Fruit fly (Drosophila melanogaster) whole organism, embryonic: Measurements from ENCODE around the gene CG33172.

Experiments
- B-H1 ChIP-seq: fragments of 200-800 bp; sonication (Bioruptor generic); IDR thresholded peaks from 3 replicates; pipeline ENCODE4 v1.3.6; 2022; ENCODE audit warnings: missing biosample characterization, missing genetic modification characterization
- Bdp1 ChIP-seq: fragments of 200-800 bp; sonication (Bioruptor generic); optimal IDR thresholded peaks from 3 replicates; lab custom pipeline; 2016; ENCODE audit warnings: missing biosample characterization, missing genetic modification characterization
- Bteb2 ChIP-seq: fragments of 200-800 bp; sonication (Bioruptor generic); optimal IDR thresholded peaks from 2 replicates; lab custom pipeline; 2016; ENCODE audit warnings: missing biosample characterization, missing genetic modification characterization
- CG10267 ChIP-seq: fragments of 200-800 bp; sonication (Bioruptor generic); optimal IDR thresholded peaks from 2 replicates; lab custom pipeline; 2018; ENCODE audit warnings: missing biosample characterization, mild to moderate bottlenecking, missing genetic modification characterization, moderate library complexity
- CG10543 ChIP-seq: fragments of 200-800 bp; sonication (Bioruptor generic); optimal IDR thresholded peaks from 3 replicates; lab custom pipeline; 2017; ENCODE audit warnings: missing biosample characterization, mild to moderate bottlenecking, missing genetic modification characterization, moderate library complexity
- CG10565 ChIP-seq: fragments of 200-800 bp; sonication (Bioruptor generic); optimal IDR thresholded peaks from 3 replicates; lab custom pipeline; 2016; ENCODE audit warnings: missing biosample characterization, mild to moderate bottlenecking, missing genetic modification characterization
- CG12769 ChIP-seq: fragments of 200-800 bp; sonication (Bioruptor generic); optimal IDR thresholded peaks from 2 replicates; lab custom pipeline; 2019; ENCODE audit warnings: missing biosample characterization, mild to moderate bottlenecking, missing genetic modification characterization, moderate library complexity
- CG14050 ChIP-seq: fragments of 200-800 bp; sonication (Bioruptor generic); IDR thresholded peaks from 3 replicates; pipeline ENCODE4 v1.3.6; 2022; ENCODE audit warnings: missing biosample characterization, missing genetic modification characterization
- CG15269 ChIP-seq: fragments of 200-800 bp; sonication (Bioruptor generic); optimal IDR thresholded peaks from 2 replicates; lab custom pipeline; 2018; ENCODE audit warnings: missing biosample characterization, mild to moderate bottlenecking, missing genetic modification characterization, moderate library complexity
- CG17568 ChIP-seq: fragments of 200-800 bp; sonication (Bioruptor generic); optimal IDR thresholded peaks from 2 replicates; lab custom pipeline; 2018; ENCODE audit warnings: missing biosample characterization, mild to moderate bottlenecking, missing genetic modification characterization, moderate library complexity
- CG30403 ChIP-seq: fragments of 200-800 bp; sonication (Bioruptor generic); optimal IDR thresholded peaks from 3 replicates; lab custom pipeline; 2016; ENCODE audit warnings: missing biosample characterization, missing genetic modification characterization
- CG4360 ChIP-seq: fragments of 200-800 bp; sonication (Bioruptor generic); IDR thresholded peaks from 2 replicates; pipeline ENCODE4 v1.3.6; 2022; ENCODE audit warnings: missing biosample characterization, missing genetic modification characterization
- CG6254 ChIP-seq: fragments of 200-800 bp; sonication (Bioruptor generic); optimal IDR thresholded peaks from 3 replicates; lab custom pipeline; 2017; ENCODE audit warnings: mild to moderate bottlenecking, missing biosample characterization, missing genetic modification reagents, missing genetic modification characterization
- CG7271 ChIP-seq: fragments of 200-800 bp; sonication (Bioruptor generic); optimal IDR thresholded peaks from 2 replicates; lab custom pipeline; 2018; ENCODE audit warnings: missing biosample characterization, mild to moderate bottlenecking, missing genetic modification characterization, moderate library complexity
- CG7745 ChIP-seq: fragments of 200-800 bp; sonication (Bioruptor generic); optimal IDR thresholded peaks from 2 replicates; lab custom pipeline; 2018; ENCODE audit warnings: missing biosample characterization, mild to moderate bottlenecking, missing genetic modification characterization, moderate library complexity
- CG8765 ChIP-seq: fragments of 200-800 bp; sonication (Bioruptor generic); IDR thresholded peaks from 2 replicates; pipeline ENCODE4 v1.3.6; 2022; ENCODE audit warnings: missing biosample characterization, missing genetic modification characterization
- CG8924 ChIP-seq: fragments of 200-800 bp; optimal IDR thresholded peaks from 3 replicates; lab custom pipeline; 2019; ENCODE audit warnings: missing biosample characterization, mild to moderate bottlenecking, missing genetic modification characterization, moderate library complexity
- CG9876 ChIP-seq: fragments of 200-800 bp; sonication (Bioruptor generic); optimal IDR thresholded peaks from 2 replicates; lab custom pipeline; 2016; ENCODE audit warnings: missing biosample characterization, missing genetic modification characterization
- D19B ChIP-seq: fragments of 200-800 bp; sonication (Bioruptor generic); optimal IDR thresholded peaks from 2 replicates; lab custom pipeline; 2017; ENCODE audit warnings: missing biosample characterization, mild to moderate bottlenecking, missing genetic modification characterization
- Fer1 ChIP-seq: fragments of 200-800 bp; sonication (Bioruptor generic); optimal IDR thresholded peaks from 2 replicates; lab custom pipeline; 2017; ENCODE audit warnings: missing biosample characterization, mild to moderate bottlenecking, missing genetic modification characterization
- H2.0 ChIP-seq: fragments of 200-800 bp; sonication (Bioruptor generic); IDR thresholded peaks from 2 replicates; pipeline ENCODE4 v1.3.6; 2022; ENCODE audit warnings: missing biosample characterization, missing genetic modification characterization
- Hr51 ChIP-seq, 2 experiments: fragments of 200-800 bp; sonication (Bioruptor generic); optimal IDR thresholded peaks; 2 replicates in 1 of 2; 3 replicates in 1 of 2; lab custom pipeline; 2016 to 2018; ENCODE audit warnings: missing biosample characterization in 2 of 2, missing genetic modification characterization in 2 of 2, mild to moderate bottlenecking in 1 of 2, moderate library complexity in 1 of 2
- Lpt ChIP-seq: fragments of >200 bp; optimal IDR thresholded peaks from 2 replicates; lab custom pipeline; 2018; ENCODE audit warnings: missing biosample characterization, missing genetic modification characterization
- Neu2 ChIP-seq: fragments of 200-800 bp; sonication (Bioruptor generic); optimal IDR thresholded peaks from 3 replicates; lab custom pipeline; 2016; ENCODE audit warnings: missing biosample characterization, missing genetic modification characterization, borderline replicate concordance
- Oaz ChIP-seq: fragments of 200-800 bp; sonication (Bioruptor generic); IDR thresholded peaks from 2 replicates; pipeline ENCODE4 v1.3.6; 2022; ENCODE audit warnings: missing biosample characterization, missing genetic modification characterization
- Trl ChIP-seq, 3 experiments: fragments of >200 bp in 2 of 3; fragments of 200-800 bp in 1 of 3; sonication (Bioruptor generic) in 1 of 3; optimal IDR thresholded peaks; 2 replicates in 1 of 3; 3 replicates in 2 of 3; lab custom pipeline; 2016 to 2017; ENCODE audit warnings: missing biosample characterization in 1 of 3, missing genetic modification characterization in 1 of 3
- abd-A ChIP-seq: fragments of 200-800 bp; sonication (Bioruptor generic); optimal IDR thresholded peaks from 3 replicates; lab custom pipeline; 2019; ENCODE audit warnings: missing biosample characterization, mild to moderate bottlenecking, missing genetic modification characterization, moderate library complexity
- bcd ChIP-seq: fragments of 200-800 bp; sonication (Bioruptor generic); optimal IDR thresholded peaks from 2 replicates; lab custom pipeline; 2017; ENCODE audit warnings: missing biosample characterization, mild to moderate bottlenecking, missing genetic modification characterization
- bowl ChIP-seq: fragments of 200-800 bp; sonication (Bioruptor generic); IDR thresholded peaks from 2 replicates; pipeline ENCODE4 v1.3.6; 2022; ENCODE audit warnings: missing biosample characterization, missing genetic modification characterization
- br ChIP-seq: fragments of >200 bp; optimal IDR thresholded peaks from 2 replicates; lab custom pipeline; 2017
- cas ChIP-seq: fragments of 200-800 bp; sonication (Bioruptor generic); IDR thresholded peaks from 2 replicates; pipeline ENCODE4 v1.3.6; 2022; ENCODE audit warnings: missing biosample characterization, missing genetic modification characterization
- croc ChIP-seq: fragments of 200-800 bp; sonication (Bioruptor generic); conservative IDR thresholded peaks from 3 replicates; pipeline ENCODE4 v1.3.6; 2022; ENCODE audit warnings: missing biosample characterization, missing genetic modification characterization
- ems ChIP-seq: fragments of 200-800 bp; sonication (Bioruptor generic); optimal IDR thresholded peaks from 3 replicates; lab custom pipeline; 2016; ENCODE audit warnings: missing biosample characterization, missing genetic modification characterization
- ewg ChIP-seq: fragments of 200-800 bp; sonication (Bioruptor generic); optimal IDR thresholded peaks from 3 replicates; lab custom pipeline; 2017; ENCODE audit warnings: mild to moderate bottlenecking, missing biosample characterization, missing genetic modification reagents, missing genetic modification characterization
- fd64A ChIP-seq: fragments of 200-800 bp; sonication (Bioruptor generic); optimal IDR thresholded peaks from 3 replicates; lab custom pipeline; 2018; ENCODE audit warnings: missing biosample characterization, mild to moderate bottlenecking, missing genetic modification characterization
- fu2 ChIP-seq: fragments of 200-800 bp; sonication (Bioruptor generic); optimal IDR thresholded peaks from 2 replicates; lab custom pipeline; 2016; ENCODE audit warnings: missing biosample characterization, missing genetic modification characterization
- hkb ChIP-seq, 2 experiments: fragments of 200-800 bp in 1 of 2; fragments of >200 bp in 1 of 2; sonication (Bioruptor generic) in 1 of 2; IDR thresholded peaks in 1 of 2; optimal IDR thresholded peaks in 1 of 2; 2 replicates each; pipeline versions ENCODE4 v1.3.6 to Lab custom; 2017 to 2022; ENCODE audit warnings: missing biosample characterization in 1 of 2, missing genetic modification characterization in 1 of 2
- lmd ChIP-seq: fragments of 200-800 bp; sonication (Bioruptor generic); IDR thresholded peaks from 2 replicates; pipeline ENCODE4 v1.3.6; 2022; ENCODE audit warnings: missing biosample characterization, missing genetic modification characterization
- lola ChIP-seq, 3 experiments: fragments of >200 bp in 2 of 3; fragments of 200-800 bp in 1 of 3; sonication (Bioruptor generic) in 1 of 3; optimal IDR thresholded peaks; 2 replicates each; lab custom pipeline; 2017 to 2019; ENCODE audit warnings: missing biosample characterization in 3 of 3, missing genetic modification characterization in 3 of 3, mild to moderate bottlenecking in 1 of 3, moderate library complexity in 1 of 3
- onecut ChIP-seq: fragments of 200-800 bp; sonication (Bioruptor generic); IDR thresholded peaks from 2 replicates; pipeline ENCODE4 v1.3.6; 2022; ENCODE audit warnings: missing biosample characterization, missing genetic modification characterization
- peb ChIP-seq: fragments of 200-800 bp; sonication (Bioruptor generic); IDR thresholded peaks from 2 replicates; pipeline ENCODE4 v1.3.6; 2022; ENCODE audit warnings: missing biosample characterization, missing genetic modification characterization
- ranshi ChIP-seq: fragments of 200-800 bp; sonication (Bioruptor generic); IDR thresholded peaks from 2 replicates; pipeline ENCODE4 v1.3.6; 2022; ENCODE audit warnings: missing biosample characterization, missing genetic modification characterization
- sim ChIP-seq: fragments of 200-800 bp; sonication (Bioruptor generic); IDR thresholded peaks from 2 replicates; pipeline ENCODE4 v1.3.6; 2022; ENCODE audit warnings: missing biosample characterization, missing genetic modification characterization
- slou ChIP-seq: fragments of 200-800 bp; sonication (Bioruptor generic); optimal IDR thresholded peaks from 3 replicates; lab custom pipeline; 2016; ENCODE audit warnings: missing biosample characterization, missing genetic modification characterization
- sna ChIP-seq: fragments of 200-800 bp; sonication (Bioruptor generic); IDR thresholded peaks from 2 replicates; pipeline ENCODE4 v1.3.6; 2022; ENCODE audit warnings: missing biosample characterization, missing genetic modification characterization; ENCODE audit not compliant: partially characterized antibody
- sqz ChIP-seq: fragments of 200-800 bp; sonication (Bioruptor generic); optimal IDR thresholded peaks from 3 replicates; lab custom pipeline; 2018; ENCODE audit warnings: missing biosample characterization, mild to moderate bottlenecking, missing genetic modification characterization
- ttk ChIP-seq: fragments of 200-800 bp; sonication (Bioruptor generic); IDR thresholded peaks from 2 replicates; pipeline ENCODE4 v2.1.2; 2022; ENCODE audit warnings: missing biosample characterization, missing genetic modification characterization
- z ChIP-seq: fragments of 200-800 bp; sonication (Bioruptor generic); IDR thresholded peaks from 3 replicates; pipeline ENCODE4 v1.3.6; 2022; ENCODE audit warnings: missing biosample characterization, missing genetic modification characterization

The CG33172 gene

DNA sequence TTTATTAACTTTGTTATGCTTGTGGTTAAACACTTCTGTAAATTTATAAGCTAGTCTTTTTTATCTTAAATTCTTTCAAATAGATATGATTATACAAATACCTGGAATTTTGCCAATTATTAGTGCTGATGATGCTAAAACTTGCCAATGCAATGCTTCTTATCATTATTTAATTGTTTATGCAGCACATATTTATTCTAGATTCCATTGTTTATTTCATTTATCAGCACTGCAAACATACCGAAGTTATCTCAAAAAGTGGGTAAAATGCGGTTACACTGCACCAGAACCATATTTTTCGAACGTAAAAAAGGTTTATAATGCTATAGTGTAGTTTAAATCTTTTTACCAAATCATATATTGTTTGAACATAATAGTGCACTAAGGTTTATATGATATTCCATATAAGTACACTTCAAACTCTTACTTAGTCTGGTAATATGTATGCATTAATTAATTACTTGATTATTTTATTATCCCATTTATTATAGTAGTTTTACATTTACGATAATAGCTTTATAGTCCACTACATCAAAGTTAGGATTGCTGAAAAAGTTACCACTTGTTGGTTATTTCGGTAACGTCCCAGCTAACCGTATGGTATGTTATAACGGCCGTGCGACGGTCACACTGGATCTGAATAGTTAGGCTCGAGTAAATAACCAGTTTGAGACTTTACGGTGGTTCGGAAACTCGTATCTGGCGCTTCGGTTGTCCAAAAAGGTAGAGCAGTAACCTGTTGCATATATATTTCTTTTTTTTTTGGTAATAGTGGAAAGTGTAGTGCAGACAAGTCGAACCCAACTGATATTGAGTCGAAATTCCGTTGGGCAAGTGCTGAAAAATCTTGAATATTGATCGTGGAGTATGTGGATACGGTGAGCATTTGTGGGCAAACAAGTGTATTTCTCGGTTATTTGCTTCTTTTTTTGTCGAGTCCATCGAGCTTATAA is 19.0 kb downstream of the CG33172 start, which contains the start of gene Rhp (continued):
- TF ChIP-seq Trl (optimal IDR thresholded peaks at IDR 0.05; lab: Kevin White, UChicago) (no peak), Trl (GFP tag; optimal IDR thresholded peaks at IDR 0.05; lab: Kevin White, UChicago) (no peak), CG14050 (0 out of 3 replicates have a peak, but pooled peaks have one; percentile 9), slou (GFP tag; lab: Kevin White, UChicago) (no peak), CG8765 (GFP tag; lab: Robert Waterston, UW) (no peak), CG6254 (peak; percentile 6), Lpt (GFP tag; lab: Kevin White, UChicago) (no peak), fd64A (peak; percentile 35), Bdp1 (GFP tag; lab: Kevin White, UChicago) (no peak), Fer1 (peak; percentile 66), lola (GFP tag; optimal IDR thresholded peaks at IDR 0.05; lab: Kevin White, UChicago) (peak in 1 of 3 experiments; percentile 23), bowl (no peak), sqz (GFP tag; lab: Kevin White, UChicago) (peak; percentile 58), CG30403 (GFP tag; lab: Kevin White, UChicago) (no peak), CG7745 (no peak), Oaz (no peak), B-H1 (no peak; the same call in 2 of the 3 replicates), H2.0 (GFP tag; lab: Robert Waterston, UW) (no peak), CG17568 (GFP tag; lab: Kevin White, UChicago) (no peak), cas (GFP tag; lab: Robert Waterston, UW) (no peak), z (GFP tag; lab: Robert Waterston, UW) (no peak), peb (GFP tag; lab: Robert Waterston, UW) (no peak), D19B (GFP tag; lab: Kevin White, UChicago) (no peak), CG15269 (tag; lab: Kevin White, UChicago) (peak; percentile 47), ranshi (GFP tag; lab: Robert Waterston, UW) (no peak), sim (GFP tag; lab: Robert Waterston, UW) (no peak), CG12769 (tag; lab: Kevin White, UChicago) (no peak), ems (GFP tag; lab: Kevin White, UChicago) (no peak), CG7271 (tag; lab: Kevin White, UChicago) (no peak), CG8924 (tag; lab: Kevin White, UChicago) (peak; percentile 33), CG10267 (tag; lab: Kevin White, UChicago) (no peak), Hr51 (GFP tag; optimal IDR thresholded peaks at IDR 0.05; lab: Kevin White, UChicago) (no peak), lmd (GFP tag; lab: Robert Waterston, UW) (no peak), onecut (GFP tag; lab: Robert Waterston, UW) (peak; percentile 49), bcd (GFP tag; lab: Kevin White, UChicago) (no peak), CG10565 (GFP tag; lab: Kevin White, UChicago) (no peak), CG10543 (GFP tag; lab: Kevin White, UChicago) (peak; percentile 56), CG4360 (GFP tag; lab: Robert Waterston, UW) (no peak), abd-A (tag; lab: Kevin White, UChicago) (no peak), ttk (GFP tag; lab: Robert Waterston, UW) (no peak), br (lab: Kevin White, UChicago) (no peak), Bteb2 (GFP tag; lab: Kevin White, UChicago) (no peak), fu2 (GFP tag; lab: Kevin White, UChicago) (no peak), CG9876 (no peak), croc (GFP tag; lab: Robert Waterston, UW) (no peak), Neu2 (GFP tag; lab: Kevin White, UChicago) (no peak), ewg (GFP tag; lab: Kevin White, UChicago) (no peak), sna (no peak), hkb (optimal IDR thresholded peaks at IDR 0.05; lab: Kevin White, UChicago) (no peak), hkb (GFP tag; IDR thresholded peaks at IDR 0.05; lab: Robert Waterston, UW) (peak; percentile 66)
